Worm (Caenorhabditis elegans) whole organism, L4 larva: Measurements from ENCODE around the gene col-69.
A peak's percentile ranks its signal among the peaks of the same experiment; 100 is the strongest.

Experiments
- T20F7.1 ChIP-seq: fragments of 200-800 bp; sonication (Bioruptor generic); optimal IDR thresholded peaks from 2 replicates; lab custom pipeline; 2018; ENCODE audit warnings: mild to moderate bottlenecking, missing genetic modification characterization, missing compliant biosample characterization
- Y48G9A.11 ChIP-seq: fragments of 200-800 bp; sonication (Bioruptor generic); IDR thresholded peaks from 2 replicates; pipeline ENCODE4 v1.3.6; 2022; ENCODE audit warnings: missing genetic modification reagents, missing genetic modification characterization, missing compliant biosample characterization
- Y5F2A.4 ChIP-seq: fragments of 200-800 bp; sonication (Bioruptor generic); optimal IDR thresholded peaks from 2 replicates; lab custom pipeline; 2018; ENCODE audit warnings: mild to moderate bottlenecking, missing genetic modification characterization, missing compliant biosample characterization
- Y75B8A.6 ChIP-seq: fragments of 200-800 bp; sonication (Bioruptor generic); IDR thresholded peaks from 2 replicates; pipeline ENCODE4 v1.3.6; 2022; ENCODE audit warnings: missing genetic modification reagents, missing genetic modification characterization, missing compliant biosample characterization
- ZK546.5 ChIP-seq, 2 experiments: sonication (generic microtip); optimal IDR thresholded peaks; 2 replicates each; lab custom pipeline; 2017; ENCODE audit warnings: missing biosample characterization in 2 of 2, missing genetic modification characterization in 2 of 2
- aly-2 ChIP-seq: sonication (generic microtip); optimal IDR thresholded peaks from 2 replicates; lab custom pipeline; 2018; ENCODE audit warnings: missing biosample characterization, missing genetic modification characterization
- ceh-20 ChIP-seq: fragments of 200-800 bp; sonication (Bioruptor generic); IDR thresholded peaks from 2 replicates; pipeline ENCODE4 v1.3.6; 2022; ENCODE audit warnings: missing genetic modification reagents, missing genetic modification characterization, missing compliant biosample characterization
- ceh-32 ChIP-seq: sonication (generic microtip); optimal IDR thresholded peaks from 2 replicates; lab custom pipeline; 2016; ENCODE audit warnings: mild to moderate bottlenecking, missing genetic modification characterization, missing compliant biosample characterization; ENCODE audit not compliant: poor library complexity
- ceh-44 ChIP-seq: fragments of 200-800 bp; sonication (Bioruptor generic); IDR thresholded peaks from 2 replicates; pipeline ENCODE4 v1.3.6; 2022; ENCODE audit warnings: missing genetic modification reagents, missing genetic modification characterization, missing compliant biosample characterization
- ceh-82 ChIP-seq: sonication (generic microtip); optimal IDR thresholded peaks from 2 replicates; lab custom pipeline; 2017; ENCODE audit warnings: missing biosample characterization, missing genetic modification characterization
- daf-12 ChIP-seq: fragments of 150-350 bp; optimal IDR thresholded peaks from 2 replicates; lab custom pipeline; 2014; ENCODE audit warnings: missing biosample characterization, missing genetic modification reagents, missing genetic modification characterization
- dpl-1 ChIP-seq: fragments of 150-350 bp; optimal IDR thresholded peaks from 2 replicates; lab custom pipeline; 2014; ENCODE audit warnings: missing biosample characterization, missing genetic modification reagents, missing genetic modification characterization
- duxl-1 ChIP-seq: sonication (generic microtip); optimal IDR thresholded peaks from 2 replicates; lab custom pipeline; 2016; ENCODE audit warnings: mild to moderate bottlenecking, missing genetic modification characterization, moderate library complexity, missing compliant biosample characterization; ENCODE audit not compliant: poor library complexity
- dve-1 ChIP-seq: sonication (generic microtip); optimal IDR thresholded peaks from 2 replicates; lab custom pipeline; 2017; ENCODE audit warnings: antibody characterized with exemption, mild to moderate bottlenecking, missing genetic modification characterization, missing compliant biosample characterization; ENCODE audit not compliant: insufficient read depth
- egl-27 ChIP-seq: sonication (generic microtip); optimal IDR thresholded peaks from 3 replicates; lab custom pipeline; 2017; ENCODE audit warnings: missing biosample characterization, missing genetic modification reagents, missing genetic modification characterization
- egl-43 ChIP-seq: fragments of 200-800 bp; sonication (Bioruptor generic); IDR thresholded peaks from 2 replicates; pipeline ENCODE4 v1.3.6; 2022; ENCODE audit warnings: missing genetic modification reagents, missing genetic modification characterization, missing compliant biosample characterization
- fkh-10 ChIP-seq: fragments of 150-350 bp; optimal IDR thresholded peaks from 2 replicates; lab custom pipeline; 2014; ENCODE audit warnings: missing biosample characterization, missing genetic modification reagents, missing genetic modification characterization
- fos-1 ChIP-seq: fragments of 150-350 bp; optimal IDR thresholded peaks from 2 replicates; lab custom pipeline; 2014; ENCODE audit warnings: missing biosample characterization, missing genetic modification characterization
- gei-8 ChIP-seq: fragments of 200-800 bp; sonication (Bioruptor generic); optimal IDR thresholded peaks from 2 replicates; lab custom pipeline; 2018; ENCODE audit warnings: mild to moderate bottlenecking, missing genetic modification characterization, missing compliant biosample characterization
- hlh-11 ChIP-seq: fragments of 200-800 bp; sonication (Bioruptor generic); optimal IDR thresholded peaks from 2 replicates; lab custom pipeline; 2018; ENCODE audit warnings: mild to moderate bottlenecking, missing genetic modification characterization, missing compliant biosample characterization
- hlh-30 ChIP-seq: sonication (generic microtip); optimal IDR thresholded peaks from 2 replicates; lab custom pipeline; 2017; ENCODE audit warnings: antibody characterized with exemption, mild to moderate bottlenecking, missing genetic modification characterization, missing compliant biosample characterization; ENCODE audit not compliant: insufficient read depth
- lim-7 ChIP-seq: fragments of 200-800 bp; sonication (Bioruptor generic); IDR thresholded peaks from 2 replicates; pipeline ENCODE4 v1.3.6; 2022; ENCODE audit warnings: missing genetic modification characterization, missing compliant biosample characterization
- lin-1 ChIP-seq: fragments of 200-800 bp; sonication (Bioruptor generic); IDR thresholded peaks from 2 replicates; pipeline ENCODE4 v1.3.6; 2022; ENCODE audit warnings: missing genetic modification reagents, missing genetic modification characterization, missing compliant biosample characterization
- lin-13 ChIP-seq: fragments of 150-350 bp; optimal IDR thresholded peaks from 2 replicates; lab custom pipeline; 2014; ENCODE audit warnings: missing biosample characterization, missing genetic modification reagents, missing genetic modification characterization
- lin-15B ChIP-seq: fragments of 150-350 bp; sonication (generic microtip); optimal IDR thresholded peaks from 3 replicates; lab custom pipeline; 2014; ENCODE audit warnings: missing biosample characterization, missing genetic modification characterization
- lin-38 ChIP-seq: fragments of 200-800 bp; sonication (Bioruptor generic); IDR thresholded peaks from 2 replicates; pipeline ENCODE4 v1.3.6; 2022; ENCODE audit warnings: missing genetic modification reagents, missing genetic modification characterization, missing compliant biosample characterization
- lir-3 ChIP-seq: sonication (generic microtip); optimal IDR thresholded peaks from 2 replicates; lab custom pipeline; 2016; ENCODE audit warnings: mild to moderate bottlenecking, missing genetic modification characterization, missing compliant biosample characterization
- lsy-2 ChIP-seq, 2 experiments: fragments of 150-350 bp in 1 of 2; sonication (generic microtip) in 1 of 2; optimal IDR thresholded peaks; 2 replicates each; lab custom pipeline; 2014 to 2017; ENCODE audit warnings: missing biosample characterization in 2 of 2, missing genetic modification characterization in 2 of 2
- madf-9 ChIP-seq: fragments of 200-800 bp; sonication (Bioruptor generic); conservative IDR thresholded peaks from 2 replicates; pipeline ENCODE4 v1.3.6; 2022; ENCODE audit warnings: missing genetic modification reagents, missing genetic modification characterization, missing compliant biosample characterization
- mep-1 ChIP-seq: fragments of 150-350 bp; sonication (generic microtip); optimal IDR thresholded peaks from 3 replicates; lab custom pipeline; 2014; ENCODE audit warnings: missing biosample characterization, missing genetic modification characterization
- mes-2 ChIP-seq: sonication (generic microtip); optimal IDR thresholded peaks from 2 replicates; lab custom pipeline; 2016; ENCODE audit warnings: missing genotype, mild to moderate bottlenecking, missing genetic modification characterization, missing compliant biosample characterization; ENCODE audit not compliant: poor library complexity, severe bottlenecking
- nhr-102 ChIP-seq: sonication (generic microtip); optimal IDR thresholded peaks from 2 replicates; lab custom pipeline; 2016; ENCODE audit warnings: mild to moderate bottlenecking, missing genetic modification characterization, moderate library complexity, missing compliant biosample characterization
- nhr-111 ChIP-seq: fragments of 200-800 bp; sonication (Bioruptor generic); optimal IDR thresholded peaks from 2 replicates; lab custom pipeline; 2018; ENCODE audit warnings: mild to moderate bottlenecking, missing genetic modification characterization, missing compliant biosample characterization
- nhr-25 ChIP-seq: sonication (generic microtip); optimal IDR thresholded peaks from 2 replicates; lab custom pipeline; 2017; ENCODE audit warnings: missing genetic modification characterization, mild to moderate bottlenecking, missing compliant biosample characterization, antibody characterized with exemption, moderate library complexity, borderline replicate concordance; ENCODE audit not compliant: insufficient read depth
- nhr-28 ChIP-seq: fragments of 150-350 bp; optimal IDR thresholded peaks from 2 replicates; lab custom pipeline; 2014; ENCODE audit warnings: missing biosample characterization, missing genetic modification characterization
- nhr-41 ChIP-seq: fragments of 200-800 bp; sonication (Bioruptor generic); IDR thresholded peaks from 2 replicates; pipeline ENCODE4 v1.3.6; 2022; ENCODE audit warnings: missing genetic modification reagents, missing genetic modification characterization, missing compliant biosample characterization
- nhr-42 ChIP-seq: fragments of 200-800 bp; sonication (Bioruptor generic); IDR thresholded peaks from 2 replicates; pipeline ENCODE4 v1.3.6; 2022; ENCODE audit warnings: missing genetic modification characterization, missing compliant biosample characterization
- nhr-48 ChIP-seq: sonication (generic microtip); optimal IDR thresholded peaks from 2 replicates; lab custom pipeline; 2016; ENCODE audit warnings: mild to moderate bottlenecking, missing genetic modification characterization, missing compliant biosample characterization
- nhr-76 ChIP-seq: fragments of 150-350 bp; optimal IDR thresholded peaks from 2 replicates; lab custom pipeline; 2014; ENCODE audit warnings: missing biosample characterization, missing genetic modification characterization
- nhr-77 ChIP-seq: fragments of 150-350 bp; optimal IDR thresholded peaks from 2 replicates; lab custom pipeline; 2014; ENCODE audit warnings: missing biosample characterization, missing genetic modification characterization
- pha-4 ChIP-seq, 2 experiments: fragments of 150-350 bp in 1 of 2; fragments of 200-800 bp in 1 of 2; sonication (Bioruptor generic) in 1 of 2; IDR thresholded peaks in 1 of 2; optimal IDR thresholded peaks in 1 of 2; 2 replicates each; pipeline versions ENCODE4 v1.3.6 to Lab custom; 2014 to 2022; ENCODE audit warnings: missing genetic modification characterization in 2 of 2, missing genetic modification reagents in 2 of 2, missing biosample characterization in 1 of 2, missing compliant biosample characterization in 1 of 2
- php-3 ChIP-seq: fragments of 200-800 bp; sonication (Bioruptor generic); IDR thresholded peaks from 2 replicates; pipeline ENCODE4 v1.3.6; 2022; ENCODE audit warnings: missing genetic modification reagents, missing genetic modification characterization, missing compliant biosample characterization
- snpc-4 ChIP-seq: fragments of 150-350 bp; optimal IDR thresholded peaks from 2 replicates; lab custom pipeline; 2014; ENCODE audit warnings: missing biosample characterization, missing genetic modification characterization
- spr-1 ChIP-seq: sonication (generic microtip); optimal IDR thresholded peaks from 2 replicates; lab custom pipeline; 2016; ENCODE audit warnings: mild to moderate bottlenecking, missing genetic modification characterization, missing compliant biosample characterization
- tra-1 ChIP-seq: fragments of 200-800 bp; sonication (Bioruptor generic); IDR thresholded peaks from 2 replicates; pipeline ENCODE4 v1.3.6; 2022; ENCODE audit warnings: missing genetic modification reagents, missing genetic modification characterization, missing compliant biosample characterization
- unc-39 ChIP-seq: sonication (generic microtip); optimal IDR thresholded peaks from 2 replicates; lab custom pipeline; 2017; ENCODE audit warnings: missing biosample characterization, missing genetic modification characterization
- vab-7 ChIP-seq: fragments of 200-800 bp; sonication (Bioruptor generic); IDR thresholded peaks from 2 replicates; pipeline ENCODE4 v1.3.6; 2022; ENCODE audit warnings: missing genetic modification reagents, missing genetic modification characterization, missing compliant biosample characterization
- zag-1 ChIP-seq: fragments of 150-350 bp; optimal IDR thresholded peaks from 2 replicates; lab custom pipeline; 2014; ENCODE audit warnings: missing biosample characterization, missing genetic modification characterization
- zfp-2 ChIP-seq: sonication (generic microtip); optimal IDR thresholded peaks from 2 replicates; lab custom pipeline; 2016; ENCODE audit warnings: mild to moderate bottlenecking, missing genetic modification characterization, missing compliant biosample characterization
- zfp-3 ChIP-seq: fragments of 200-800 bp; sonication (Bioruptor generic); conservative IDR thresholded peaks from 2 replicates; pipeline ENCODE4 v1.3.6; 2022; ENCODE audit warnings: missing genetic modification reagents, missing genetic modification characterization, missing compliant biosample characterization

Gene col-69

DNA sequence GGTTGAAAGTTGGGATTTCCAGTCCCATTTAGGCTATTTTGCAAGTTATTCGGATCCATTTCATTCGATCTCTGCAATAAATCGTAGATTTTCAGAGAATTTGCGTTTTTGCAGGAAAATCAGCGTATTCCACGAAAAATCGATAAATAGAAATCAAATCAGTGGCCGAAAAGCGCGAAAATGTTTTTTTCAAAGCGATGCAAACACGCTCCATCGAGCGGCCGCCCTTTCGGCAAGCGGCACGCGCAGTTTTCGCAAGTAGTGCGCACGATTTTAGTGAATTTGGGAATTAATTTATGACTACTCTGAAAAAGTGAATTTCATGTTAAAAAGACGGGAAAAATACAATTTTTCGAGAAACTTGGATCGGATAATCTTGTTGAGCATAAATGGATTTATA, 50.4 kb downstream of the col-69 start (continued):
- peak; percentile 73 for TF ChIP-seq nhr-48
- TF ChIP-seq fos-1 (tag; lab: Kevin White, UChicago): no peak
- peak; percentile 84 for TF ChIP-seq hlh-30 (tag; lab: Kevin White, UChicago)
- TF ChIP-seq lir-3 (tag; lab: Kevin White, UChicago): peak; percentile 0
- peak; percentile 81 for TF ChIP-seq tra-1
- peak; percentile 98 for TF ChIP-seq dve-1 (tag; lab: Kevin White, UChicago)
- peak; percentile 84 for TF ChIP-seq vab-7 (GFP tag; lab: Robert Waterston, UW)
- peak; percentile 40; the same call in 1 of the 2 replicates for TF ChIP-seq nhr-41
- TF ChIP-seq ZK546.5 (tag; optimal IDR thresholded peaks at IDR 0.05; lab: Kevin White, UChicago): peak in 1 of 2 experiments; percentile 48
- peak; percentile 89 for TF ChIP-seq zfp-3
- peak; percentile 95 for TF ChIP-seq fkh-10 (GFP tag; lab: Kevin White, UChicago)
- peak; percentile 86 for TF ChIP-seq ceh-44
- TF ChIP-seq ceh-32 (tag; lab: Kevin White, UChicago): no peak
- peak; percentile 87 for TF ChIP-seq hlh-11
- no peak for TF ChIP-seq snpc-4 (tag; lab: Kevin White, UChicago)
- peak; percentile 70 to 95 for TF ChIP-seq lsy-2 (tag; optimal IDR thresholded peaks at IDR 0.05; lab: Kevin White, UChicago)
- TF ChIP-seq nhr-77 (tag; lab: Kevin White, UChicago): peak; percentile 94
- TF ChIP-seq aly-2 (tag; lab: Kevin White, UChicago): no peak
- peak; percentile 91 for TF ChIP-seq nhr-102 (tag; lab: Kevin White, UChicago)
- TF ChIP-seq mep-1 (tag; lab: Kevin White, UChicago): peak; percentile 98
- TF ChIP-seq nhr-28 (tag; lab: Kevin White, UChicago): peak; percentile 92
- TF ChIP-seq lin-38: peak; percentile 100
- no peak for TF ChIP-seq gei-8 (GFP tag; lab: Kevin White, UChicago)
- 0 out of 2 replicates have a peak, but pooled peaks have one; percentile 41 for TF ChIP-seq lin-1
- TF ChIP-seq nhr-76 (tag; lab: Kevin White, UChicago): no peak
- no peak for TF ChIP-seq T20F7.1 (GFP tag; lab: Kevin White, UChicago)
- no peak for TF ChIP-seq Y75B8A.6
- TF ChIP-seq nhr-111 (GFP tag; lab: Kevin White, UChicago): no peak
- no peak for TF ChIP-seq Y5F2A.4
- TF ChIP-seq nhr-25 (tag; lab: Kevin White, UChicago): peak; percentile 92
- TF ChIP-seq nhr-42 (GFP tag; lab: Robert Waterston, UW): peak; percentile 87
- TF ChIP-seq egl-27 (tag; lab: Kevin White, UChicago): no peak
- no peak for TF ChIP-seq ceh-82 (tag; lab: Kevin White, UChicago)
- peak; percentile 94 for TF ChIP-seq duxl-1 (tag; lab: Kevin White, UChicago)
- TF ChIP-seq ceh-20 (GFP tag; lab: Robert Waterston, UW): peak; percentile 89
- TF ChIP-seq unc-39 (tag; lab: Kevin White, UChicago): no peak
- peak; percentile 96 for TF ChIP-seq lin-13 (GFP tag; lab: Kevin White, UChicago)
- peak; percentile 62; the same call in 1 of the 2 replicates for TF ChIP-seq lim-7
- TF ChIP-seq pha-4 (GFP tag; IDR thresholded peaks at IDR 0.05; lab: Robert Waterston, UW): peak; percentile 77
- no peak for TF ChIP-seq pha-4 (tag; optimal IDR thresholded peaks at IDR 0.05; lab: Kevin White, UChicago)
- no peak for TF ChIP-seq daf-12
- TF ChIP-seq php-3: peak; percentile 77
- TF ChIP-seq Y48G9A.11 (GFP tag; lab: Robert Waterston, UW): peak; percentile 83
- TF ChIP-seq dpl-1 (GFP tag; lab: Kevin White, UChicago): peak; percentile 92
- peak; percentile 95 for TF ChIP-seq lin-15B (tag; lab: Kevin White, UChicago)
- TF ChIP-seq egl-43 (GFP tag; lab: Robert Waterston, UW): peak; percentile 77
- TF ChIP-seq zfp-2 (tag; lab: Kevin White, UChicago): peak; percentile 68
- peak; percentile 91 for TF ChIP-seq spr-1
- peak; percentile 99 for TF ChIP-seq mes-2 (tag; lab: Kevin White, UChicago)
- TF ChIP-seq madf-9: peak; percentile 68; the same call in 1 of the 2 replicates
- TF ChIP-seq zag-1 (tag; lab: Kevin White, UChicago): peak; percentile 50
